Worm (Caenorhabditis elegans) whole organism, early embryonic: ENCODE results near the gene T05B4.12.

Experiments
- ama-1 ChIP-seq: fragments of 150-350 bp; optimal IDR thresholded peaks from 2 replicates; lab custom pipeline; 2014
- hmbx-1 ChIP-seq: sonication (generic microtip); optimal IDR thresholded peaks from 2 replicates; lab custom pipeline; 2016; ENCODE audit warnings: mild to moderate bottlenecking, missing genetic modification characterization, missing compliant biosample characterization

ce11 chrV:4112516-4112915 is 13.3 kb downstream of the T05B4.12 start, which contains the start of gene srw-134:
- TF ChIP-seq ama-1 (lab: Kevin White, UChicago) (no peak), hmbx-1 (no peak)
